Fruit fly (Drosophila melanogaster) whole organism, prepupa: ENCODE measurements around the gene CG11899.

Source experiments
- Blimp-1 ChIP-seq: fragments of 200-800 bp; sonication (Bioruptor generic); optimal IDR thresholded peaks from 3 replicates; lab custom pipeline; 2017; ENCODE audit warnings: missing biosample characterization, missing genetic modification characterization, mild to moderate bottlenecking, moderate library complexity, missing genetic modification reagents
- CG10669 ChIP-seq: fragments of 200-800 bp; sonication (Bioruptor generic); optimal IDR thresholded peaks from 3 replicates; lab custom pipeline; 2018; ENCODE audit warnings: missing biosample characterization, mild to moderate bottlenecking, missing genetic modification characterization, moderate library complexity
- CG15336 ChIP-seq: fragments of 200-800 bp; sonication (Bioruptor generic); IDR thresholded peaks from 2 replicates; pipeline ENCODE4 v1.3.6; 2022; ENCODE audit warnings: missing biosample characterization, missing genetic modification characterization
- CG3032 ChIP-seq: fragments of 200-800 bp; optimal IDR thresholded peaks from 2 replicates; lab custom pipeline; 2019; ENCODE audit warnings: missing biosample characterization, mild to moderate bottlenecking, missing genetic modification characterization, moderate library complexity
- CG6276 ChIP-seq: fragments of 200-800 bp; sonication (Bioruptor generic); optimal IDR thresholded peaks from 2 replicates; lab custom pipeline; 2017; ENCODE audit warnings: missing biosample characterization, mild to moderate bottlenecking, missing genetic modification characterization
- Eip78C ChIP-seq: fragments of 200-800 bp; sonication (Bioruptor generic); peaks from one replicate; lab custom pipeline; 2016; ENCODE audit warnings: missing biosample characterization, missing genetic modification characterization
- Gug ChIP-seq: fragments of 200-800 bp; sonication (Bioruptor generic); IDR thresholded peaks from 2 replicates; pipeline ENCODE4 v1.3.6; 2022; ENCODE audit warnings: missing biosample characterization, missing genetic modification characterization
- Lpt ChIP-seq: fragments of 200-800 bp; sonication (Bioruptor generic); optimal IDR thresholded peaks from 3 replicates; lab custom pipeline; 2016; ENCODE audit warnings: missing biosample characterization, missing genetic modification characterization
- Met ChIP-seq: fragments of 200-800 bp; sonication (Bioruptor generic); optimal IDR thresholded peaks from 3 replicates; lab custom pipeline; 2016; ENCODE audit warnings: missing biosample characterization, missing genetic modification characterization
- Sox15 ChIP-seq: fragments of 200-800 bp; sonication (Bioruptor generic); optimal IDR thresholded peaks from 3 replicates; lab custom pipeline; 2016; ENCODE audit warnings: missing biosample characterization, missing genetic modification characterization
- lz ChIP-seq: fragments of 200-800 bp; sonication (Bioruptor generic); optimal IDR thresholded peaks from 3 replicates; lab custom pipeline; 2016; ENCODE audit warnings: missing biosample characterization, missing genetic modification characterization
- spab ChIP-seq: fragments of 200-800 bp; sonication (Bioruptor generic); optimal IDR thresholded peaks from 2 replicates; lab custom pipeline; 2017; ENCODE audit warnings: missing biosample characterization, mild to moderate bottlenecking, missing genetic modification characterization, missing genetic modification reagents

DNA sequence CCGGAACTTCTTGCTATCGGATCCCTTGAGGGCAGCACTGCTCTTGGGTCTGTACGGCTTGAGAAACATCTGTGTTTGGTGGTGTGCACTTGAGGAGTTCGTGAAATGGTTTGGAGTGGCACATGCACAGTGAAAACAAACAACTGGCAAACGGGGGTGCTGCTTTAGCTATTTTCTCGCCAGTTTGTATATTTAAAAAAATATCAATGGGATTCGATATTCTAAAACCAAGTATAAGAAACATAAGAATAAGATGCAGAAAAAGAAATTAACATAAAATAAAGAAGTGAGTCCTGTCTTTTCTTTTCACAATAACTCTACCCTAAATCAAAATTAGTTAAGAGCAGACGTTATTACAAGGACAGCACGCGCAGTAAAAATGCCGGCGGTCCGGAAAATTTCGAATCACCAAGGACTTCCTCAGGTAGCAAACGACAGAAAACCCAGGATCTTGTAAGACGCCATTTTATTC is 48.6 kb upstream of the CG11899 start, which contains the start of gene eIF2D:
- TF ChIP-seq CG3032 (tag; lab: Kevin White, UChicago) (peak; percentile 68), Sox15 (no peak), Met (GFP tag; lab: Kevin White, UChicago) (no peak), CG6276 (no peak), Lpt (GFP tag; lab: Kevin White, UChicago) (no peak), spab (GFP tag; lab: Kevin White, UChicago) (no peak), Blimp-1 (GFP tag; lab: Kevin White, UChicago) (no peak), CG15336 (GFP tag; lab: Robert Waterston, UW) (peak; percentile 68), Gug (GFP tag; lab: Robert Waterston, UW) (peak; percentile 41; the same call in 1 of the 2 replicates), Eip78C (GFP tag; lab: Kevin White, UChicago) (peak; percentile 86), lz (GFP tag; lab: Kevin White, UChicago) (peak; percentile 66), CG10669 (GFP tag; lab: Kevin White, UChicago) (no peak)
